Fruit fly (Drosophila melanogaster): Measurements from ENCODE around the gene fipi.
A peak's percentile ranks its signal among the peaks of the same experiment; 100 is the strongest.

fipi gene

DNA sequence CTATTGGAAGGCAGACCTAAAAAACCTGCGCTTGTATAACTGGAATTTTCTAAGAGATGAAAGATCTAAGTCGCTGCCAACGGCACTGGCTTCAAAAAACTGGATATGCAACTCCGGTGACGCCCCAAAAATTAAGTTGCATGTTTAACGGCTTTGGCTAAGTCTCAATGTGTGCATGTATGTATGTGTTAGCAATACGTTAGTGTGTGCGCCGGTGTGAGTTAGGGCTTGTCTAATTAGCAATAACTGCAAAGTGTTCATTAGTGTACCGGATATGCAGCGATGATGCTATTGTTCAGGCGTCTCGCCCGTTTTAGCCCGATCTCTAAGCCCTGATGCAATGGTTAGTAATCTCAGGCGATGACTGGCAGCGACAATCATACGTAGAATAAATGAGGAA lies 5.0 kb upstream of the fipi start:
- TF ChIP-seq CG12744 (GFP tag; optimal IDR thresholded peaks at IDR 0.05) (no peak), Awh (GFP tag; IDR thresholded peaks at IDR 0.05) (peak; percentile 90), Mes4 (GFP tag; optimal IDR thresholded peaks at IDR 0.05) (no peak), CG15269 (tag; optimal IDR thresholded peaks at IDR 0.05) (peak; percentile 21), Adf1 (GFP tag; IDR thresholded peaks at IDR 0.05) (no peak), bbx (GFP tag; IDR thresholded peaks at IDR 0.05; ENCODE audit: partially characterized antibody) (no peak), ara (GFP tag; IDR thresholded peaks at IDR 0.05) (no peak)

DNA sequence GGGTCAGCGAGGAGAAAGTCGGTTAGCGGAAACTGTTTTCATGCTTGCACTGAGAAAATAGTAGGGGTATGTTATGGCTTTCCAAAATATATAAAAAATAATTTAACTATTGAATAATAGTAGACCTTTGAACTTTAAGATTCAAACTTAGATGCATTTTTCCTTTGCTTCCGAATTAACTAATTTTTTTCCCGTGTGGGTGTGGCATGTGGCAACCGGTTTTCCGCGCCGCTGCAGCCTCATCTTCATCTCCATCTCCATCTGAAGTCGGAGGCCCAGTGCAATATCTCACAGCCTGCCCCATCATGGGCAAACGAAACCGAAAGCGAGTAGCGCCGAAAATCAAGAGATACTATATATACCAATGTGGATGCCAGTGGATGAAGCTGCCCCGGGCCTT lies 3.8 kb upstream of the fipi start:
- TF ChIP-seq CG4424 (GFP tag; optimal IDR thresholded peaks at IDR 0.05) (peak; percentile 39), CG15269 (tag; optimal IDR thresholded peaks at IDR 0.05) (no peak), emc (GFP tag; optimal IDR thresholded peaks at IDR 0.05) (no peak), Ets65A (GFP tag) (peak; percentile 27), Neu2 (GFP tag; optimal IDR thresholded peaks at IDR 0.05; ENCODE audit: borderline replicate concordance) (no peak), eyg (GFP tag; optimal IDR thresholded peaks at IDR 0.05) (no peak), Hr78 (GFP tag; optimal IDR thresholded peaks at IDR 0.05) (peak in 1 of 2 experiments; percentile 29), phol (tag; optimal IDR thresholded peaks at IDR 0.05) (peak; percentile 29), CG10979 (tag; optimal IDR thresholded peaks at IDR 0.05) (peak; percentile 10), CG30403 (GFP tag; optimal IDR thresholded peaks at IDR 0.05) (no peak), trem (tag; optimal IDR thresholded peaks at IDR 0.05) (peak; percentile 1), chif (GFP tag; optimal IDR thresholded peaks at IDR 0.05) (no peak), az2 (GFP tag; optimal IDR thresholded peaks at IDR 0.05) (no peak), ssp (GFP tag; IDR thresholded peaks at IDR 0.05) (no peak), lola (GFP tag; optimal IDR thresholded peaks at IDR 0.05) (peak in 1 of 3 experiments; percentile 26), Stat92E (GFP tag; optimal IDR thresholded peaks at IDR 0.05) (no peak), Awh (GFP tag; IDR thresholded peaks at IDR 0.05) (0 out of 2 replicates have a peak, but pooled peaks have one; percentile 17), CG18262 (tag; optimal IDR thresholded peaks at IDR 0.05) (peak; percentile 44), lilli (GFP tag; optimal IDR thresholded peaks at IDR 0.05) (no peak), CG14710 (tag; optimal IDR thresholded peaks at IDR 0.05) (peak; percentile 27), nom (GFP tag; optimal IDR thresholded peaks at IDR 0.05) (peak; percentile 8), ase (GFP tag; IDR thresholded peaks at IDR 0.05) (no peak), ara (GFP tag; IDR thresholded peaks at IDR 0.05) (peak; percentile 67), CG6689 (GFP tag; IDR thresholded peaks at IDR 0.05) (0 out of 2 replicates have a peak, but pooled peaks have one; percentile 34), CG4404 (GFP tag; IDR thresholded peaks at IDR 0.05) (peak; percentile 36; the same call in 1 of the 2 replicates), CG2712 (tag; optimal IDR thresholded peaks at IDR 0.05) (peak; percentile 51), CG4707 (GFP tag; optimal IDR thresholded peaks at IDR 0.05) (no peak), CG17802 (tag; optimal IDR thresholded peaks at IDR 0.05) (no peak), fd64A (GFP tag; optimal IDR thresholded peaks at IDR 0.05) (no peak), CG31441 (GFP tag; IDR thresholded peaks at IDR 0.05) (0 out of 2 replicates have a peak, but pooled peaks have one; percentile 21), Spps (tag; optimal IDR thresholded peaks at IDR 0.05) (peak; percentile 17), CG14050 (GFP tag; IDR thresholded peaks at IDR 0.05) (no peak), ro (GFP tag; IDR thresholded peaks at IDR 0.05) (no peak), CG3065 (GFP tag; optimal IDR thresholded peaks at IDR 0.05) (no peak), Asciz (GFP tag; optimal IDR thresholded peaks at IDR 0.05) (peak; percentile 18), bab2 (GFP tag; optimal IDR thresholded peaks at IDR 0.05) (no peak), sens (GFP tag) (peak; percentile 59), pita (GFP tag; optimal IDR thresholded peaks at IDR 0.05) (no peak), CG2889 (GFP tag; IDR thresholded peaks at IDR 0.05) (no peak), CG2678 (tag; optimal IDR thresholded peaks at IDR 0.05) (peak; percentile 30), CG17829 (tag; optimal IDR thresholded peaks at IDR 0.05) (peak; percentile 17), Xrp1 (GFP tag; IDR thresholded peaks at IDR 0.05) (peak; percentile 53), CG12659 (GFP tag; optimal IDR thresholded peaks at IDR 0.05) (no peak), slp2 (GFP tag; optimal IDR thresholded peaks at IDR 0.05) (no peak), h (optimal IDR thresholded peaks at IDR 0.05) (no peak)
